Worm (Caenorhabditis elegans) whole organism, L4 larva: ENCODE measurements around the gene K10H10.4.

ENCODE experiments used
- F26F4.8 ChIP-seq: fragments of 200-800 bp; sonication (Bioruptor generic); conservative IDR thresholded peaks from 2 replicates; pipeline ENCODE4 v1.3.6; 2022; ENCODE audit warnings: missing genetic modification characterization, missing compliant biosample characterization
- F44E2.7 ChIP-seq: fragments of 200-800 bp; sonication (Bioruptor generic); IDR thresholded peaks from 2 replicates; pipeline ENCODE4 v2.1.2; 2022; ENCODE audit warnings: missing genetic modification characterization, missing compliant biosample characterization
- F49E8.2 ChIP-seq: sonication (generic microtip); optimal IDR thresholded peaks from 2 replicates; lab custom pipeline; 2016; ENCODE audit warnings: missing compliant biosample characterization, mild to moderate bottlenecking, missing genetic modification characterization, borderline replicate concordance
- T26A8.4 ChIP-seq: fragments of 200-800 bp; sonication (Bioruptor generic); IDR thresholded peaks from 2 replicates; pipeline ENCODE4 v1.3.6; 2022; ENCODE audit warnings: missing genetic modification characterization, missing compliant biosample characterization
- Y105C5A.15 ChIP-seq: fragments of 200-800 bp; sonication (Bioruptor generic); IDR thresholded peaks from 2 replicates; pipeline ENCODE4 v1.3.6; 2022; ENCODE audit warnings: missing genetic modification characterization, missing compliant biosample characterization
- Y48G9A.11 ChIP-seq: fragments of 200-800 bp; sonication (Bioruptor generic); IDR thresholded peaks from 2 replicates; pipeline ENCODE4 v1.3.6; 2022; ENCODE audit warnings: missing genetic modification reagents, missing genetic modification characterization, missing compliant biosample characterization
- ZK337.2 ChIP-seq: fragments of 200-800 bp; sonication (Bioruptor generic); IDR thresholded peaks from 2 replicates; pipeline ENCODE4 v1.3.6; 2022; ENCODE audit warnings: missing genetic modification reagents, missing genetic modification characterization, missing compliant biosample characterization
- aha-1 ChIP-seq: fragments of 150-350 bp; peaks from one replicate; lab custom pipeline; 2014; ENCODE audit warnings: missing biosample characterization, missing genetic modification characterization
- aly-2 ChIP-seq: sonication (generic microtip); optimal IDR thresholded peaks from 2 replicates; lab custom pipeline; 2018; ENCODE audit warnings: missing biosample characterization, missing genetic modification characterization
- arid-1 ChIP-seq: fragments of 200-800 bp; sonication (Bioruptor generic); conservative IDR thresholded peaks from 2 replicates; pipeline ENCODE4 v1.3.6; 2022; ENCODE audit warnings: missing genetic modification reagents, missing genetic modification characterization, missing compliant biosample characterization
- attf-4 ChIP-seq: sonication (generic microtip); optimal IDR thresholded peaks from 3 replicates; lab custom pipeline; 2017; ENCODE audit warnings: missing biosample characterization, missing genetic modification characterization
- ceh-20 ChIP-seq: fragments of 200-800 bp; sonication (Bioruptor generic); IDR thresholded peaks from 2 replicates; pipeline ENCODE4 v1.3.6; 2022; ENCODE audit warnings: missing genetic modification reagents, missing genetic modification characterization, missing compliant biosample characterization
- ceh-44 ChIP-seq: fragments of 200-800 bp; sonication (Bioruptor generic); IDR thresholded peaks from 2 replicates; pipeline ENCODE4 v1.3.6; 2022; ENCODE audit warnings: missing genetic modification reagents, missing genetic modification characterization, missing compliant biosample characterization
- ceh-62 ChIP-seq: sonication (generic microtip); optimal IDR thresholded peaks from 2 replicates; lab custom pipeline; 2017; ENCODE audit warnings: missing biosample characterization, missing genetic modification characterization
- ceh-82 ChIP-seq: sonication (generic microtip); optimal IDR thresholded peaks from 2 replicates; lab custom pipeline; 2017; ENCODE audit warnings: missing biosample characterization, missing genetic modification characterization
- ces-1 ChIP-seq: fragments of 150-350 bp; sonication (generic microtip); optimal IDR thresholded peaks from 4 replicates; lab custom pipeline; 2014; ENCODE audit warnings: missing biosample characterization, missing genetic modification reagents, missing genetic modification characterization
- ctbp-1 ChIP-seq: fragments of 200-800 bp; sonication (Bioruptor generic); IDR thresholded peaks from 2 replicates; pipeline ENCODE4 v1.3.6; 2022; ENCODE audit warnings: missing genetic modification reagents, missing genetic modification characterization, missing compliant biosample characterization
- daf-16 ChIP-seq, 3 experiments: sonication (generic microtip); optimal IDR thresholded peaks; 2 replicates each; lab custom pipeline; 2016 to 2017; ENCODE audit warnings: missing genetic modification characterization in 3 of 3, missing genetic modification reagents in 3 of 3, mild to moderate bottlenecking in 2 of 3, missing compliant biosample characterization in 2 of 3, missing biosample characterization in 1 of 3, moderate library complexity in 1 of 3
- daf-8 ChIP-seq: fragments of 200-800 bp; sonication (Bioruptor generic); IDR thresholded peaks from 2 replicates; pipeline ENCODE4 v1.3.6; 2022; ENCODE audit warnings: missing genetic modification characterization, missing compliant biosample characterization
- dmd-6 ChIP-seq: fragments of 200-800 bp; sonication (Bioruptor generic); IDR thresholded peaks from 2 replicates; pipeline ENCODE4 v1.3.6; 2022; ENCODE audit warnings: missing genetic modification reagents, missing genetic modification characterization, missing compliant biosample characterization
- dpl-1 ChIP-seq: fragments of 150-350 bp; optimal IDR thresholded peaks from 2 replicates; lab custom pipeline; 2014; ENCODE audit warnings: missing biosample characterization, missing genetic modification reagents, missing genetic modification characterization
- egl-27 ChIP-seq: sonication (generic microtip); optimal IDR thresholded peaks from 3 replicates; lab custom pipeline; 2017; ENCODE audit warnings: missing biosample characterization, missing genetic modification reagents, missing genetic modification characterization
- egl-43 ChIP-seq: fragments of 200-800 bp; sonication (Bioruptor generic); IDR thresholded peaks from 2 replicates; pipeline ENCODE4 v1.3.6; 2022; ENCODE audit warnings: missing genetic modification reagents, missing genetic modification characterization, missing compliant biosample characterization
- lim-7 ChIP-seq: fragments of 200-800 bp; sonication (Bioruptor generic); IDR thresholded peaks from 2 replicates; pipeline ENCODE4 v1.3.6; 2022; ENCODE audit warnings: missing genetic modification characterization, missing compliant biosample characterization
- lin-13 ChIP-seq: fragments of 150-350 bp; optimal IDR thresholded peaks from 2 replicates; lab custom pipeline; 2014; ENCODE audit warnings: missing biosample characterization, missing genetic modification reagents, missing genetic modification characterization
- lin-15B ChIP-seq: fragments of 150-350 bp; sonication (generic microtip); optimal IDR thresholded peaks from 3 replicates; lab custom pipeline; 2014; ENCODE audit warnings: missing biosample characterization, missing genetic modification characterization
- lin-38 ChIP-seq: fragments of 200-800 bp; sonication (Bioruptor generic); IDR thresholded peaks from 2 replicates; pipeline ENCODE4 v1.3.6; 2022; ENCODE audit warnings: missing genetic modification reagents, missing genetic modification characterization, missing compliant biosample characterization
- lsy-2 ChIP-seq, 2 experiments: fragments of 150-350 bp in 1 of 2; sonication (generic microtip) in 1 of 2; optimal IDR thresholded peaks; 2 replicates each; lab custom pipeline; 2014 to 2017; ENCODE audit warnings: missing biosample characterization in 2 of 2, missing genetic modification characterization in 2 of 2
- madf-5 ChIP-seq, 2 experiments: fragments of 200-800 bp; sonication (Bioruptor generic); IDR thresholded peaks; 2 replicates each; pipeline ENCODE4 v1.3.6; 2022; ENCODE audit warnings: missing compliant biosample characterization in 2 of 2, missing genetic modification characterization in 2 of 2
- madf-9 ChIP-seq: fragments of 200-800 bp; sonication (Bioruptor generic); conservative IDR thresholded peaks from 2 replicates; pipeline ENCODE4 v1.3.6; 2022; ENCODE audit warnings: missing genetic modification reagents, missing genetic modification characterization, missing compliant biosample characterization
- mes-2 ChIP-seq: sonication (generic microtip); optimal IDR thresholded peaks from 2 replicates; lab custom pipeline; 2016; ENCODE audit warnings: missing genotype, mild to moderate bottlenecking, missing genetic modification characterization, missing compliant biosample characterization; ENCODE audit not compliant: poor library complexity, severe bottlenecking
- mxl-2 ChIP-seq: fragments of 200-800 bp; sonication (Bioruptor generic); conservative IDR thresholded peaks from 2 replicates; pipeline ENCODE4 v1.3.6; 2022; ENCODE audit warnings: missing genetic modification reagents, missing genetic modification characterization, missing compliant biosample characterization
- nhr-42 ChIP-seq: fragments of 200-800 bp; sonication (Bioruptor generic); IDR thresholded peaks from 2 replicates; pipeline ENCODE4 v1.3.6; 2022; ENCODE audit warnings: missing genetic modification characterization, missing compliant biosample characterization
- nhr-48 ChIP-seq: sonication (generic microtip); optimal IDR thresholded peaks from 2 replicates; lab custom pipeline; 2016; ENCODE audit warnings: mild to moderate bottlenecking, missing genetic modification characterization, missing compliant biosample characterization
- rbr-2 ChIP-seq: sonication (generic microtip); optimal IDR thresholded peaks from 2 replicates; lab custom pipeline; 2016; ENCODE audit warnings: missing genotype, missing genetic modification characterization, missing compliant biosample characterization
- sdz-12 ChIP-seq: fragments of 200-800 bp; sonication (Bioruptor generic); optimal IDR thresholded peaks from 2 replicates; lab custom pipeline; 2018; ENCODE audit warnings: mild to moderate bottlenecking, missing genetic modification characterization, missing compliant biosample characterization
- set-16 ChIP-seq: fragments of 200-800 bp; sonication (Bioruptor generic); IDR thresholded peaks from 2 replicates; pipeline ENCODE4 v1.3.6; 2022; ENCODE audit warnings: missing genetic modification reagents, missing genetic modification characterization, missing compliant biosample characterization
- snpc-1.2 ChIP-seq: fragments of 200-800 bp; sonication (Bioruptor generic); IDR thresholded peaks from 2 replicates; pipeline ENCODE4 v1.3.6; 2022; ENCODE audit warnings: missing genetic modification reagents, missing genetic modification characterization, missing compliant biosample characterization
- unc-130 ChIP-seq: sonication (generic microtip); optimal IDR thresholded peaks from 2 replicates; lab custom pipeline; 2016; ENCODE audit warnings: missing genetic modification reagents, missing genetic modification characterization, missing compliant biosample characterization
- unc-39 ChIP-seq: sonication (generic microtip); optimal IDR thresholded peaks from 2 replicates; lab custom pipeline; 2017; ENCODE audit warnings: missing biosample characterization, missing genetic modification characterization
- vab-7 ChIP-seq: fragments of 200-800 bp; sonication (Bioruptor generic); IDR thresholded peaks from 2 replicates; pipeline ENCODE4 v1.3.6; 2022; ENCODE audit warnings: missing genetic modification reagents, missing genetic modification characterization, missing compliant biosample characterization
- ztf-11 ChIP-seq: fragments of 150-350 bp; optimal IDR thresholded peaks from 2 replicates; lab custom pipeline; 2014; ENCODE audit warnings: missing biosample characterization, missing genetic modification characterization

The K10H10.4 gene

ce11 chrII:14474700-14475099 is 25.5 kb upstream of the K10H10.4 start (continued):
- peak; percentile 6; the same call in 1 of the 2 replicates for TF ChIP-seq ZK337.2 (GFP tag; lab: Robert Waterston, UW)
- TF ChIP-seq madf-9 (GFP tag; lab: Robert Waterston, UW) = 0 out of 2 replicates have a peak, but pooled peaks have one; percentile 27
- 0 out of 4 replicates have a peak, but pooled peaks of 1 of the 2 experiments have one; percentile 20 for TF ChIP-seq madf-5 (GFP tag; IDR thresholded peaks at IDR 0.05; lab: Robert Waterston, UW)

- TF ChIP-seq ces-1 (GFP tag; lab: Kevin White, UChicago) (no peak), nhr-42 (GFP tag; lab: Robert Waterston, UW) (no peak), lin-13 (GFP tag; lab: Kevin White, UChicago) (no peak), ztf-11 (tag; lab: Kevin White, UChicago) (no peak), ceh-44 (GFP tag; lab: Robert Waterston, UW) (0 out of 2 replicates have a peak, but pooled peaks have one; percentile 9), vab-7 (GFP tag; lab: Robert Waterston, UW) (0 out of 2 replicates have a peak, but pooled peaks have one; percentile 19), aha-1 (tag; lab: Kevin White, UChicago) (peak; percentile 46), rbr-2 (tag; lab: Kevin White, UChicago) (no peak), ctbp-1 (GFP tag; lab: Robert Waterston, UW) (no peak), mxl-2 (GFP tag; lab: Robert Waterston, UW) (no peak), daf-8 (GFP tag; lab: Robert Waterston, UW) (no peak), unc-39 (no peak), set-16 (GFP tag; lab: Robert Waterston, UW) (no peak), Y105C5A.15 (GFP tag; lab: Robert Waterston, UW) (no peak), ZK337.2 (GFP tag; lab: Robert Waterston, UW) (no peak), unc-130 (GFP tag; lab: Kevin White, UChicago) (peak; percentile 52), lin-38 (GFP tag; lab: Robert Waterston, UW) (peak; percentile 93), daf-16 (GFP tag; optimal IDR thresholded peaks at IDR 0.05; lab: Kevin White, UChicago) (no peak), daf-16 (tag; optimal IDR thresholded peaks at IDR 0.05; lab: Kevin White, UChicago) (no peak), lsy-2 (tag; optimal IDR thresholded peaks at IDR 0.05; lab: Kevin White, UChicago) (no peak), attf-4 (tag; lab: Kevin White, UChicago) (no peak), ceh-62 (no peak), sdz-12 (GFP tag; lab: Kevin White, UChicago) (no peak), aly-2 (tag; lab: Kevin White, UChicago) (no peak), egl-43 (GFP tag; lab: Robert Waterston, UW) (no peak), dmd-6 (GFP tag; lab: Robert Waterston, UW) (no peak), F44E2.7 (GFP tag; lab: Robert Waterston, UW) (no peak), arid-1 (GFP tag; lab: Robert Waterston, UW) (no peak), ceh-20 (GFP tag; lab: Robert Waterston, UW) (no peak), nhr-48 (tag; lab: Kevin White, UChicago) (no peak), dpl-1 (GFP tag; lab: Kevin White, UChicago) (peak; percentile 23), mes-2 (peak; percentile 75), T26A8.4 (GFP tag; lab: Robert Waterston, UW) (no peak), Y48G9A.11 (GFP tag; lab: Robert Waterston, UW) (peak; percentile 48; the same call in 1 of the 2 replicates), F49E8.2 (tag; lab: Kevin White, UChicago) (peak; percentile 68), F26F4.8 (GFP tag; lab: Robert Waterston, UW) (no peak), lin-15B (tag; lab: Kevin White, UChicago) (no peak), snpc-1.2 (GFP tag; lab: Robert Waterston, UW) (0 out of 2 replicates have a peak, but pooled peaks have one; percentile 47), egl-27 (tag; lab: Kevin White, UChicago) (no peak), ceh-82 (tag; lab: Kevin White, UChicago) (no peak), lim-7 (GFP tag; lab: Robert Waterston, UW) (no peak)
Observed at ce11 chrII:14479583-14480245, 20.5 kb upstream of the K10H10.4 start, which contains the start of gene C13B4.1. Gene C13B4.1 (minus strand): TSS chrII:14479633.
